Worm (Caenorhabditis elegans) whole organism, L4/young adult: ENCODE results near the gene F47B8.5.

Experiments
- dao-5 ChIP-seq: sonication (generic microtip); optimal IDR thresholded peaks from 2 replicates; lab custom pipeline; 2016; ENCODE audit warnings: missing genotype, missing genetic modification characterization, moderate library complexity, missing compliant biosample characterization
- him-1 ChIP-seq: sonication (generic microtip); optimal IDR thresholded peaks from 2 replicates; lab custom pipeline; 2016; ENCODE audit warnings: missing genotype, missing genetic modification reagents, missing genetic modification characterization, missing compliant biosample characterization

DNA sequence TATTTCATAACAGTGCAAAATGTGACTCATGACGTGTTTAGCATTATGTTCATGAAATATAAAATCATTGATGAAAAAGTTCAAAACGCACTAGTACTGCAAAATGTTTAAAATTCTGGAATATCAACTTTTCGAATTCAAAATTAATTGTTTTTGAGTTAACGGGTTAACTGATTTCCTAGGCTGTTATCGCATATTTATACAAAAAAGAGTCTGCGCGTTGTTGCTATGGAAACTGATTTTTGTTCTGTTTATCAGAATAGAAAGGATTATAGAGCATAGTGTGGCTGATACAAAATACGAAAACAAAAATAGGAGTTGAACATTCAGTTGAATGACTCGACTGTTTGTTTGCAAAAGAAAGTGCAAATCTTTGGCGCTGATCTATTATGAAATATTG is 10.1 kb downstream of the F47B8.5 start:
- TF ChIP-seq him-1: no peak
- TF ChIP-seq dao-5 (tag; lab: Kevin White, UChicago): no peak
